Worm (Caenorhabditis elegans): Measurements from ENCODE around the gene snx-1.

snx-1 gene

DNA sequence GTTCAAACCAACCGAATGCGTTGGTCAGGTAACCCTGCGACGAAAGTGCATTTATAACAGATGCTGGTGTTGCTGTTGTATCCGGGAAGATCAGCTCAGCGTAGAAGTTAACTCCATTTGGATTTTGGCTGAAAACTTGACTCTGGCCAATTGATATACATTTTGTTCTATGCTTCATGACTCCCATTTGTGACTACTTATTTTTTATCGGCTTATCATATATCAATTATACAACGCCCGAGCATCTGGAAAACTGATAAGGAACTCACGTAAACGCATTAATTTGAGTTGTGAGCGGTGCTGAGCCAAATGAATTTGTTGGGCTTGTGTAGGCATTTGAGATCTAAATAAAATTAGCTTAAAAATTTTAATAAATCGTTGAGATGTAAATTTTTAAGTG lies 18.6 kb downstream of the snx-1 start:
- no peak for TF ChIP-seq nhr-237 (tag; optimal IDR thresholded peaks at IDR 0.05)
- TF ChIP-seq elt-2 (tag; optimal IDR thresholded peaks at IDR 0.05), result peak; percentile 15

DNA sequence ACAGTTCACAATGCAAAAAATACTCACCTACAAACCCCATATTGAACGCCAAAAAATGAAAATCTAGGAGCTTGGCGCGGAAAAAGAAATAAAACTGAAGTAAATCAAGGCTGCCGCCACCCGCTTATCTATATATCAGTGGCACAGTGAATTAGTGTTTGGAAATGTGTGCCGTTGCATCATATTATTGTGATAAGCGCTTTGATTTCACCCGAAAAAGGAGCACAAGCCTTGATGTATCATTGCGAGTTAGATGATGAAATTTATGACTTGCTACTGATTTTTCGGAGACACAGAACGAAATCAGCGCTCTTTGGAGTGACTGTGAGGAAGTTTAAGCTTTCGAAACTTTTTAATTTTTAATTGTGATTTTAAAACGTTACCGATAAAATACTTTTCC lies 19.7 kb downstream of the snx-1 start, which contains the start of the genes R193.2 and R193.6:
R193.2 (minus strand) TSS at position 148 of the 400 bp plus-strand sequence.
R193.6 (plus strand) TSS at position 350 of the 400 bp plus-strand sequence.
- no peak for TF ChIP-seq isw-1 (GFP tag; IDR thresholded peaks at IDR 0.05)
- no peak for TF ChIP-seq lin-15B (tag; optimal IDR thresholded peaks at IDR 0.05)
- peak; percentile 96 for TF ChIP-seq elt-2 (tag; optimal IDR thresholded peaks at IDR 0.05)

DNA sequence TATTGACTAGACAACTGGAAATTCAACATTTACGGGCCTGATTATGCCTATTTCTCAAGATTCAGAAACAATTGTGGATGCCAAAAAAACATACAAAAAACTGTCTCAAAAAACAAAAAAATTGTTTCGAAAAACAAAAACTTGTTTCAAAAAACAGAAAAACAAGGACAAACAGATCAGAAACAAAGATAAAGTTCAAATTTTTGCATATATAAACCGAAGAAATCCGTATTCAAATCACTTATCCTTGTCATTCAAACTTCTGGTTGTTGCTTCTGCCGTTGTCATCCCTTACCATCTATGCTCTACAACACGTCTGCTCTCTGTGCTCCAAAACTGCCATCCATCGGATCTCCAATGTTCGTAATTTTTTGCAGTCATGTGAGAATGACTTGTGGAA lies 25.9 kb downstream of the snx-1 start, which contains the start of gene R193.1:
R193.1 (plus strand) TSS at position 301 of the 400 bp plus-strand sequence.
- TF ChIP-seq dpl-1 (GFP tag; optimal IDR thresholded peaks at IDR 0.05), result no peak
- TF ChIP-seq nhr-90 (tag; optimal IDR thresholded peaks at IDR 0.05; ENCODE audit: poor library complexity), result no peak
- TF ChIP-seq fos-1 (tag; optimal IDR thresholded peaks at IDR 0.05), result no peak
- TF ChIP-seq swsn-7 (tag; optimal IDR thresholded peaks at IDR 0.05), result no peak
- TF ChIP-seq sox-4 (tag; optimal IDR thresholded peaks at IDR 0.05), result no peak

DNA sequence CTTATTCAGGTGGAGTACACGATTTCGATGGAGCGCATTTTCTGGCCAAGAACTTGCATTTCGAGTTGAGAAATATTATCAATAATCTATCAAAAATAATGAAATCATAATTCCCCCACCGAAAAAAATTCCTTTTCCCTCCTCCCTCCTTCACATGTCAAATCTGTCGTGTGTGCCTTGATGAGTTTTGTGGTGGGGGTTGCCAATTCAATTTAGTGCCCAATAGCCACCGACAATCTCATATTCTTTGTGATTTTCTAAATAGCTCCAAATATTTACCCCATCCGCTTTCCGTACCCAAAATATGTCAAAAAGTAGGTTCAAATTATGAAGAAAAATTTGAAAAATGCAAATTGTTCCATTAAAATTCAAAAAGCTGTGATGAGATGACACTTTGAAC lies 33.2 kb downstream of the snx-1 start, which contains the start of gene tmc-1:
tmc-1 (plus strand) TSS at position 189 of the 400 bp plus-strand sequence.
- TF ChIP-seq lin-14 (GFP tag; optimal IDR thresholded peaks at IDR 0.05) (peak; percentile 19), nhr-237 (tag; optimal IDR thresholded peaks at IDR 0.05) (no peak)

DNA sequence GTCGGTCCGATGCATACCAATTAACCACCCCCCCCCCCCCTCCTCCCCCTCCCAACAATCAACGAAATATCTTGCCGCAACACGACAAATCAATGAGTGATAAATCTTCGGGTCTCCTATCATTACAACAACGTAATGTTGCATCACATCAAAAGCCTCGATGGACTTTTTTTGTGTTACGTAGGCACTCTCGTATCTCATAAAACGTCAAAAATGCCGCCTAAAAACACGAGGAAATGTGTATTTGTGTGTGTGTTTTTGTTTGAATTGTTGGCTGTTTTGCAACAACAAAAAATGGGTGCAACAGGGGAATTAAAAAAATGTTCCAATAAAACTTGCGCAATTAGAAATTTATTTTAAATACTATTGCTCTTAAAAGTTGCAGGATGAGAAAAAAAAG lies 38.4 kb downstream of the snx-1 start:
- TF ChIP-seq rnt-1 (tag; optimal IDR thresholded peaks at IDR 0.05), result peak; percentile 46
- no peak for TF ChIP-seq F16B12.6 (tag; optimal IDR thresholded peaks at IDR 0.05)
- TF ChIP-seq lin-14 (GFP tag; optimal IDR thresholded peaks at IDR 0.05), result peak; percentile 24
- TF ChIP-seq lin-15B (tag; optimal IDR thresholded peaks at IDR 0.05), result no peak
- no peak for TF ChIP-seq nhr-85 (tag)

DNA sequence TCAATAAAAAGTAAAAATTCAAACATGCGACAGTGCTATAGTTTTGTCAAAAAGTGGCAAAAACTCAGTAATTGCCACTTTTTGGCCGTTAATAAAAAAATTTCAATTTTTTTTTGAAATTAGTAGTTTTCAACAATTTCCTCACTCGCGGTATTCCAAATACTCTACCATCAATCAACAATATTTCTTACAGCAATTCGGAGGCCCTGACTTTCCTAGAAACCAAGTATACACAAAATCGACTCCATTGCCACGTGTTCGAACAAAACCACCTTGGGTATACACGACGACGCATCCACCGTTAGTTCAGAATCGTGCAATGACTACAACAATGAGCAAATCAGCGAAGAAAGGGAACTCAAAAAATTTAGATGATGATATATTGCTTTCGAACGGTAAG lies 42.8 kb downstream of the snx-1 start:
- TF ChIP-seq mdl-1 (tag; optimal IDR thresholded peaks at IDR 0.05) (no peak), sptf-1 (tag; optimal IDR thresholded peaks at IDR 0.05) (no peak), ceh-63 (GFP tag; optimal IDR thresholded peaks at IDR 0.05) (no peak), Y116A8C.19 (tag; optimal IDR thresholded peaks at IDR 0.05; ENCODE audit: borderline replicate concordance) (no peak), mab-9 (GFP tag; IDR thresholded peaks at IDR 0.05) (no peak), nhr-47 (tag; optimal IDR thresholded peaks at IDR 0.05) (no peak), zag-1 (tag; optimal IDR thresholded peaks at IDR 0.05) (no peak), ceh-82 (tag; optimal IDR thresholded peaks at IDR 0.05) (no peak), efl-1 (optimal IDR thresholded peaks at IDR 0.05) (no peak), efl-1 (GFP tag; optimal IDR thresholded peaks at IDR 0.05 in 1 of 2) (no peak), F16B12.6 (tag; optimal IDR thresholded peaks at IDR 0.05) (no peak), aly-2 (tag; optimal IDR thresholded peaks at IDR 0.05) (no peak), ztf-4 (tag; optimal IDR thresholded peaks at IDR 0.05) (no peak), hpl-2 (GFP tag; optimal IDR thresholded peaks at IDR 0.05) (no peak)

DNA sequence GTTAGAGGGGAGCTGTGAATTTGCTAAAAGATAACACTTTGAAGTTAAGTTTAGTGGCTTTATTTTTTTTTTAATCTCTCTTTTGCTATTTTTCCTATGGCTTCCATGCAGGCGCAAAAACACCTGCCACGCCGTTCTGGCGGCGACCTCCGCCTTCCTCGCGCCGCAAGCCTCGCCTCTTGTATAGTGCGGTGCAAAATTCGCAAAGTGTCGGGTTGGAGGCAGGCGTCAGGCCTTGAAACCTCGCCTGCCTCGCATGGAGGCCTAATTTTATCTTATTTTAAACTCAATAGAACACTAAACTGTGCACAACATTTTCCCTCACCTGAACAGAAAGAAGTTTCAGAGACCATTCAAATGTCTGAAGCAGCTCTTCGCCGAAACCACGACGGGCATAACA lies 43.2 kb downstream of the snx-1 start:
- TF ChIP-seq zag-1 (tag; optimal IDR thresholded peaks at IDR 0.05) (no peak), ztf-11 (tag; optimal IDR thresholded peaks at IDR 0.05) (no peak), snpc-4 (tag; optimal IDR thresholded peaks at IDR 0.05) (no peak), nhr-11 (tag; optimal IDR thresholded peaks at IDR 0.05) (no peak), egl-27 (tag; optimal IDR thresholded peaks at IDR 0.05) (no peak), unc-130 (tag; optimal IDR thresholded peaks at IDR 0.05) (no peak), mef-2 (tag; optimal IDR thresholded peaks at IDR 0.05) (no peak), nhr-237 (tag; optimal IDR thresholded peaks at IDR 0.05) (no peak), nhr-19 (GFP tag; conservative IDR thresholded peaks at IDR 0.05) (no peak), dsc-1 (tag; optimal IDR thresholded peaks at IDR 0.05) (no peak), C04F5.9 (tag; optimal IDR thresholded peaks at IDR 0.05) (no peak), dpl-1 (GFP tag; optimal IDR thresholded peaks at IDR 0.05) (no peak), fos-1 (tag; optimal IDR thresholded peaks at IDR 0.05) (no peak), nhr-76 (tag; optimal IDR thresholded peaks at IDR 0.05) (no peak)
